Worm (Caenorhabditis elegans) whole organism, L3 larva: Measurements from ENCODE around the gene str-139.

ENCODE experiments used
- ama-1 ChIP-seq: fragments of 150-350 bp; optimal IDR thresholded peaks from 2 replicates; lab custom pipeline; 2018
- ceh-9 ChIP-seq: sonication (generic microtip); optimal IDR thresholded peaks from 2 replicates; lab custom pipeline; 2018; ENCODE audit warnings: missing biosample characterization, missing genetic modification characterization
- lin-39 ChIP-seq: fragments of 150-350 bp; optimal IDR thresholded peaks from 2 replicates; lab custom pipeline; 2018; ENCODE audit warnings: missing biosample characterization, missing genetic modification reagents, missing genetic modification characterization
- lsy-12 ChIP-seq: sonication (generic microtip); optimal IDR thresholded peaks from 2 replicates; lab custom pipeline; 2016; ENCODE audit warnings: mild to moderate bottlenecking, missing genetic modification characterization, missing compliant biosample characterization
- nhr-25 ChIP-seq: sonication (generic microtip); optimal IDR thresholded peaks from 2 replicates; lab custom pipeline; 2017; ENCODE audit warnings: missing biosample characterization, missing genetic modification characterization
- unc-39 ChIP-seq: sonication (generic microtip); optimal IDR thresholded peaks from 4 replicates; lab custom pipeline; 2017; ENCODE audit warnings: missing biosample characterization, missing genetic modification characterization
- zag-1 ChIP-seq: fragments of 150-350 bp; optimal IDR thresholded peaks from 2 replicates; lab custom pipeline; 2014; ENCODE audit warnings: missing biosample characterization, missing genetic modification characterization

DNA sequence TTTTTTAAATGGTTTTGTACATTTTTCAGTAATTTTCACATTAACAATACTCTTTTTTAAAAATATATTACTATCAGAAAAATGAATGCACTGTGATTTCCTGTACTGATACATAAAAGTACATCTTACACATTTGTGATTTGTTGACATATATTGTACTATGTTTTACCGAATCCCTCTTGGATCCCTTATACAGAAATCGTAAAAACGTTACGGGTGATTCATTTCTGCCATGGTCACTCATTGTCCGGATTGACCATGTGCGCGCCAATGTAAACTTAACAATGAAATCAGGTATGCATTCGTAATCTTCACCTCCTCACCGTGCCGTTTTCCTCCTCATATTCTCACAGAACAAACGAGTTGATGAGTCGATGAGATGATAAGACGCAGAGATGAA is 7.8 kb downstream of the str-139 start, which contains the start of gene ZC513.2:
- TF ChIP-seq lin-39 (tag; lab: Kevin White, UChicago) (no peak), ceh-9 (no peak), zag-1 (tag; lab: Kevin White, UChicago) (no peak), lsy-12 (tag; lab: Kevin White, UChicago) (no peak), ama-1 (lab: Kevin White, UChicago) (no peak), unc-39 (no peak), nhr-25 (tag; lab: Kevin White, UChicago) (no peak)
